Worm (Caenorhabditis elegans) whole organism, mixed stage, embryonic: ENCODE results near the gene Y110A2AL.1.

ENCODE experiments used
- bed-3 ChIP-seq: fragments of 200-800 bp; sonication (Bioruptor generic); optimal IDR thresholded peaks from 3 replicates; lab custom pipeline; 2018; ENCODE audit warnings: mild to moderate bottlenecking, missing genetic modification characterization, moderate library complexity, missing compliant biosample characterization
- ceh-39 ChIP-seq: fragments of 150-350 bp; optimal IDR thresholded peaks from 2 replicates; lab custom pipeline; 2014; ENCODE audit warnings: missing biosample characterization, missing genetic modification characterization
- ceh-43 ChIP-seq: fragments of 200-800 bp; sonication (Bioruptor generic); optimal IDR thresholded peaks from 2 replicates; lab custom pipeline; 2018; ENCODE audit warnings: mild to moderate bottlenecking, missing genetic modification characterization, moderate library complexity, missing compliant biosample characterization
- ceh-83 ChIP-seq: fragments of 200-800 bp; sonication (Bioruptor generic); optimal IDR thresholded peaks from 2 replicates; lab custom pipeline; 2018; ENCODE audit warnings: mild to moderate bottlenecking, missing genetic modification characterization, missing compliant biosample characterization
- ces-1 ChIP-seq: fragments of 150-350 bp; optimal IDR thresholded peaks from 2 replicates; lab custom pipeline; 2014; ENCODE audit warnings: missing biosample characterization, missing genetic modification reagents, missing genetic modification characterization
- cnd-1 ChIP-seq: fragments of 200-800 bp; sonication (Bioruptor generic); optimal IDR thresholded peaks from 2 replicates; lab custom pipeline; 2018; ENCODE audit warnings: mild to moderate bottlenecking, missing genetic modification characterization, missing compliant biosample characterization
- drap-1 ChIP-seq: fragments of 200-800 bp; sonication (Bioruptor generic); optimal IDR thresholded peaks from 3 replicates; lab custom pipeline; 2018; ENCODE audit warnings: mild to moderate bottlenecking, missing genetic modification characterization, missing compliant biosample characterization
- elt-1 ChIP-seq: sonication (generic microtip); optimal IDR thresholded peaks from 2 replicates; lab custom pipeline; 2017; ENCODE audit warnings: missing genetic modification characterization, mild to moderate bottlenecking, missing compliant biosample characterization, antibody characterized with exemption, moderate library complexity, borderline replicate concordance; ENCODE audit not compliant: insufficient read depth
- flh-1 ChIP-seq: fragments of 200-800 bp; sonication (Bioruptor generic); optimal IDR thresholded peaks from 2 replicates; lab custom pipeline; 2018; ENCODE audit warnings: mild to moderate bottlenecking, missing genetic modification characterization, moderate library complexity, missing compliant biosample characterization
- ham-2 ChIP-seq: fragments of 200-800 bp; sonication (Bioruptor generic); optimal IDR thresholded peaks from 2 replicates; lab custom pipeline; 2018; ENCODE audit warnings: mild to moderate bottlenecking, missing genetic modification characterization, missing compliant biosample characterization
- hlh-1 ChIP-seq: fragments of 150-350 bp; optimal IDR thresholded peaks from 2 replicates; lab custom pipeline; 2014; ENCODE audit warnings: missing biosample characterization, missing genetic modification reagents, missing genetic modification characterization
- lin-13 ChIP-seq: fragments of 150-350 bp; optimal IDR thresholded peaks from 2 replicates; lab custom pipeline; 2014; ENCODE audit warnings: missing biosample characterization, missing genetic modification characterization
- lsy-2 ChIP-seq: fragments of 150-350 bp; optimal IDR thresholded peaks from 2 replicates; lab custom pipeline; 2014; ENCODE audit warnings: missing biosample characterization, missing genetic modification characterization
- mep-1 ChIP-seq: fragments of 150-350 bp; optimal IDR thresholded peaks from 2 replicates; lab custom pipeline; 2017; ENCODE audit warnings: missing biosample characterization, missing genetic modification reagents, missing genetic modification characterization, inconsistent platforms
- mls-2 ChIP-seq: sonication (generic microtip); optimal IDR thresholded peaks from 2 replicates; lab custom pipeline; 2016; ENCODE audit warnings: mild to moderate bottlenecking, missing genetic modification characterization, moderate library complexity, missing compliant biosample characterization
- nhr-12 ChIP-seq: fragments of 150-350 bp; optimal IDR thresholded peaks from 2 replicates; lab custom pipeline; 2014; ENCODE audit warnings: missing biosample characterization, missing genetic modification characterization
- nhr-2 ChIP-seq: fragments of 150-350 bp; optimal IDR thresholded peaks from 2 replicates; lab custom pipeline; 2014; ENCODE audit warnings: missing biosample characterization, missing genetic modification characterization
- nhr-237 ChIP-seq: fragments of 150-350 bp; optimal IDR thresholded peaks from 2 replicates; lab custom pipeline; 2014; ENCODE audit warnings: missing biosample characterization, missing genetic modification characterization
- nhr-28 ChIP-seq: fragments of 150-350 bp; optimal IDR thresholded peaks from 2 replicates; lab custom pipeline; 2014; ENCODE audit warnings: missing biosample characterization, missing genetic modification characterization
- nhr-76 ChIP-seq: sonication (generic microtip); optimal IDR thresholded peaks from 2 replicates; lab custom pipeline; 2017; ENCODE audit warnings: missing biosample characterization, missing genetic modification characterization
- pha-4 ChIP-seq: fragments of 150-350 bp; optimal IDR thresholded peaks from 2 replicates; lab custom pipeline; 2018; ENCODE audit warnings: missing biosample characterization, missing genetic modification reagents, missing genetic modification characterization
- snpc-4 ChIP-seq: fragments of 150-350 bp; optimal IDR thresholded peaks from 2 replicates; lab custom pipeline; 2014; ENCODE audit warnings: missing biosample characterization, missing genetic modification characterization
- sptf-1 ChIP-seq: sonication (generic microtip); optimal IDR thresholded peaks from 2 replicates; lab custom pipeline; 2017; ENCODE audit warnings: mild to moderate bottlenecking, missing genetic modification characterization, moderate library complexity, missing compliant biosample characterization
- unc-120 ChIP-seq: sonication (generic microtip); optimal IDR thresholded peaks from 2 replicates; lab custom pipeline; 2017; ENCODE audit warnings: missing genetic modification characterization, missing compliant biosample characterization; ENCODE audit not compliant: poor library complexity, severe bottlenecking
- ztf-11 ChIP-seq: fragments of 150-350 bp; optimal IDR thresholded peaks from 2 replicates; lab custom pipeline; 2014; ENCODE audit warnings: missing biosample characterization, missing genetic modification characterization

Gene Y110A2AL.1

DNA sequence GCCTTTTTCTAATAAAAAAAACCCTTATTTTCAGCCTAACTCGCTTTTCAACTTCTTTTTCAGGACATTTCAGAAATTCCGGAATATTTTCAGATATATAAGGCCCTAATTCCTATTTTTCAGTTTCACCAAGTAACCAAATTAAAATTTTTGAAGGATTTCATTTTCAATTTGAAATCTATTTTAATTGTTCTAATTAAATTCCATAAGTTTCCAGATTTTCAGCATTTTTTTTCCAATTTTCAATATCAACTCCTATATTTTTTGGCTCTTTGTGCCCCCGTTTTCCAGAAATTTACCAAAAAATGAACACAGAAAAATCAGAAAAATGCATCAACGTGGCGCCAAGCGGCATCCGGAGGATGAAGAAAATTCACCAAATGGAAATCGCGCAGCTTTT lies at the start of gene Y110A2AL.1:
Gene Y110A2AL.1 (plus strand): TSS at position 301 of the 400 bp plus-strand sequence.
- TF ChIP-seq drap-1 (GFP tag; lab: Kevin White, UChicago) (no peak), mls-2 (tag; lab: Kevin White, UChicago) (no peak), lin-13 (no peak), nhr-237 (tag; lab: Kevin White, UChicago) (no peak), ceh-83 (no peak)

DNA sequence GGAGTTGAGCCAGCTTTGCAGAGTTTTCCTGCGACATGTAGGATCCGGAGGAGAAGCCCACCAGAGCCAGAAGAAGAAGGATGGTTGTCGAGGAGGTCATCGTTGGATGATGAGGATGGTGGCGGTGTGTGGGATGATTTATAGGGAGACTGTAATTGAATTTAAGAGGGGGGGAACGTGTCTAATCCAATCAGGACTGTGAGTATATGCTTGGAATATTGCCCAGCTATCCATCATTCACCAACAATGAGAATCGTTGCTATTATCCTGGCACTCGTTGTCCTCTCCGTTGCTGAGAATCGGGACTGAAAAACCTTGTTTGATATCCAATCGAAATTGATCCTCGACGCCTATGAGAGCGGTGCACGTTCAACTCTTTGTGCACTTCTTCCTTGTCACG lies 48.8 kb upstream of the Y110A2AL.1 start, which contains the start of gene K12H6.5:
Gene K12H6.5 (minus strand): TSS at position 101 of the 400 bp plus-strand sequence.
- TF ChIP-seq nhr-237 (tag; lab: Kevin White, UChicago) (no peak), flh-1 (no peak)
- TF ChIP-seq, all 35 proteins: peak for 0

DNA sequence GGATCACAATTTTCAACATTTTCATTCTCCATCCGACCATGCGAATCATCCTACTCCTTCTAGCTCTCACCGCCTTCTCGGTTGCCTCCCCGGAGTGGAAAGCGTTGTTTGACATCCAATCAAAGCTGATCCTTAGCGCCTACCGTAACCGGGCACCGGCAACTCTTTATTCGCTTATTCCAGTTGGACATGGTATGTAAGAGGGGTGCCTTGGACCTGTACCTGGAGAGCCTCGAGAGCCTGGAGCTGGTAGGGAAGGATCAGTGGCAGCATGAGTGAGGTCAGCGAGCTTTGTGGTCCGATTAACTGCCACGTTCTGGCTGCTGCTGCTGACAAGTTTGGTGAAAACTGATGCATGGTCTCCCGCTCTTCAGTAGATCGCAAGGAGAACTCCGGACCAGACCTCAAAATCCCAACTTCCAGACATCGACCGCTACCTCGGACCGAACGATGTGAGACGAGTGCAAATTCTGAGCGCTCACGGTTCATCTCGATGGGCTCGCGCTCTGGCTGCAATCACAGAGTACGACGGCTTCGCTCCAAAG lies 47.0 kb upstream of the Y110A2AL.1 start, which contains the start of gene K12H6.8:
Gene K12H6.8 (plus strand): TSS at position 38 of the 545 bp plus-strand sequence.
- TF ChIP-seq ces-1 (GFP tag; lab: Kevin White, UChicago) (no peak), ceh-39 (no peak), ceh-43 (GFP tag; lab: Kevin White, UChicago) (no peak), snpc-4 (tag; lab: Kevin White, UChicago) (no peak)

DNA sequence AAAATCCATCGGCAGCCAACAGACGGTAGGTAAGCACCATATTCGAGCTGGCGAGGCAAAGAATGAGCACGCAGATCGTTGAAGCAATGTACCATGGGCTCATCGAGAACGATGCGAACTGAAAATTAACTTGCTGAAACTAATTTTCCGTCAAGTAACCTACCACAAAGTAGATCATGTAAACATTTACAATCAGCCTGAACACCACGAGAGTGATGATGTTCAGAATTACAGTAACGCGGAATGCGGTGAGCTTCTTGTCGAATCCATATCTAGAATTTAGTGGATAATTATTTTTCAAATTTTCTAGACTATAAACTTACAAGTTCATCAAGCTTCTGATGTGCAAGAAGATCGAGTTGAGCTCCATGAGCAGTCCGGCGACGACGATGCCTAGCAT lies 45.4 kb upstream of the Y110A2AL.1 start:
- TF ChIP-seq lin-13: no peak
- TF ChIP-seq ces-1 (GFP tag; lab: Kevin White, UChicago): no peak
- TF ChIP-seq mls-2 (tag; lab: Kevin White, UChicago): no peak
- no peak for TF ChIP-seq cnd-1
- TF ChIP-seq ham-2: no peak
- TF ChIP-seq, all 35 proteins: peak for 0

DNA sequence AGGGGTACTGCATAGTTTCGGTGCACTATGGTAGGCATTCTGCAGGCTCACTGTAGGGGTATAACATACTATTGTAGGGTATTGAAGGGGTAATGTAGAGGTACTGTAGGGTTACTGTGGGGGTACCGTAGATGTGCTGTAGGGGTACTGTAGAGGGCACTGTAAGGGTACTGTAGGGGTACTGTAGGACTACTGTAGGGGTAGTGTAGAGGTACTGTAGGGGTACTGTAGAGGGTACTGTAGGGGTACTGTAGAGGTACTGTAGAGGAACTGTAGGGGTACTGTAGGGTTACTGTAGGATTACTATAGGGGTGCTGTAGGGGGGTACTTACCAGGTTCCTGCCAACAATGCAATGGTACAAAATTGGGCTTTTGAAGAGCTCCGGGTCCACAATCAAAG lies 44.8 kb upstream of the Y110A2AL.1 start:
- no peak for TF ChIP-seq ces-1 (GFP tag; lab: Kevin White, UChicago)
- TF ChIP-seq sptf-1 (tag; lab: Kevin White, UChicago): peak; percentile 18
- peak; percentile 3 for TF ChIP-seq mls-2 (tag; lab: Kevin White, UChicago)
- no peak for TF ChIP-seq cnd-1
- TF ChIP-seq lsy-2: peak; percentile 34
- TF ChIP-seq unc-120: no peak
- TF ChIP-seq, all 35 proteins: peak for 3

DNA sequence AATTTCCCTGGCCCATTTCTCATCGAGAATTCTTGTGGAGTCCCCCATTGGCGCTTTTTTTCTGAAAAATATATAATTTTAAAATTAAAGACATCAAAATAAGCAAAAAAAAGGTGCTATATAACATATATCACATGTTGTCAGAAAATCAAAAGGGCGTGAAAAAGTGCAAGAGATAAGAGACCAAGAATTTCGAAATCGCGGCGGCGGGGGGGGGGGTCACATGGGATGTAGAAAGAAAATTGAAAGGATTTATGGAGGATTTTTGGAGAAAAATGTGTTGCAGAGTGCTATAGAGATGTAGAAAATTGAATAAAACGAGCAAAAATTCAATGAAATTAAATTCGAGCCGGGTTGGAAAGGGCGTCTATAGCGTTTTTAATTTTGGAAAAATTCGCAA lies 43.7 kb upstream of the Y110A2AL.1 start, which contains the start of gene K12H6.6:
Gene K12H6.6 (minus strand): TSS at position 61 of the 400 bp plus-strand sequence.
- no peak for TF ChIP-seq mls-2 (tag; lab: Kevin White, UChicago)
- TF ChIP-seq nhr-12 (tag; lab: Kevin White, UChicago): no peak
- no peak for TF ChIP-seq nhr-2 (tag; lab: Kevin White, UChicago)
- TF ChIP-seq flh-1: no peak
- TF ChIP-seq lin-13: no peak
- no peak for TF ChIP-seq nhr-28 (tag; lab: Kevin White, UChicago)
- TF ChIP-seq pha-4 (tag; lab: Kevin White, UChicago): no peak
- TF ChIP-seq cnd-1: no peak
- TF ChIP-seq drap-1 (GFP tag; lab: Kevin White, UChicago): no peak
- TF ChIP-seq ztf-11 (tag; lab: Kevin White, UChicago): no peak
- TF ChIP-seq nhr-76 (tag; lab: Kevin White, UChicago): no peak
- no peak for TF ChIP-seq elt-1 (tag; lab: Kevin White, UChicago)
- TF ChIP-seq unc-120: no peak
- no peak for TF ChIP-seq ces-1 (GFP tag; lab: Kevin White, UChicago)
- TF ChIP-seq mep-1 (tag; lab: Kevin White, UChicago): no peak

DNA sequence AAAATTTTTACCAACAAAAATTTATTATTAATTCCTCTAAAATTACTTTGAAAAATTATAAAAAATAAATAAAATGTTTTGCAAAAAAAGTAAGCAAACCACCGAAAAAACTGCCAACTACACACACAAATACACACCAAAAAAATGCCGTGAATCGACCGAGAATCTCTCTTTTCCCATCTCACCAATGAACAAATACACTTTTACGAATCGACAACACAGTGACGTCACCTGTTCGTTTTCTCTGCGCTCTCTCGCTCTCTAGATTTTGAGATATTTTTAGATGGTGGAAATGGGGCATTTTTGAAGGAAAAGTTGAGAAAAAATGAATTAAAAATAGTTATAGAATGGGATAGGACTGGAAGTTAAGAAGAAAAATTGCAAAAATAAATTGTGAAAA lies 42.8 kb upstream of the Y110A2AL.1 start:
- TF ChIP-seq hlh-1 (tag; lab: Kevin White, UChicago) (peak; percentile 1), ces-1 (GFP tag; lab: Kevin White, UChicago) (no peak)

DNA sequence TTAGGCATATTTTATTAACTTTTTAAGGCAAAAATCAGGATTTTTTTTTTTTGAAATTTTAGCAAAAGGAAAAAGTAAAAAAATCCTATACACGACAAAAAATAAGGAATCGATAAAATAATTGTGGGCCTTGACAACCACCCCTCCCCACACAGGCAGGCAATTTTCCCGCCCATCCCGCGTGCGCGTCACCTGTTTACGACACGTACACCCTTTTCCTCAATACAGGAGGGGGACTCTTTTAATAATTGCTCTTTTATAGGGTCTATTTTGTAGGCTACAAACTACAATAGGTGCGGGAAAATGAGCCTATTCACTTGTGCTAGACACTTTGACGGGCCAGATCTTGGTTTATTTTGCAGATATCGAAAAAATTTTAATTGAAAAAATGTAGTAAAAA lies 42.4 kb upstream of the Y110A2AL.1 start:
- no peak for TF ChIP-seq bed-3
- no peak for TF ChIP-seq nhr-2 (tag; lab: Kevin White, UChicago)
- TF ChIP-seq hlh-1 (tag; lab: Kevin White, UChicago): peak; percentile 81
- TF ChIP-seq ceh-43 (GFP tag; lab: Kevin White, UChicago): peak; percentile 61
- TF ChIP-seq nhr-12 (tag; lab: Kevin White, UChicago): peak; percentile 52
- TF ChIP-seq ceh-39: peak; percentile 52
- peak; percentile 34 for TF ChIP-seq mls-2 (tag; lab: Kevin White, UChicago)
